Fruit fly (Drosophila melanogaster) whole organism, prepupa: Measurements from ENCODE around the gene CG34323.

Experiments used
- Blimp-1 ChIP-seq: fragments of 200-800 bp; sonication (Bioruptor generic); optimal IDR thresholded peaks from 3 replicates; lab custom pipeline; 2017; ENCODE audit warnings: missing biosample characterization, missing genetic modification characterization, mild to moderate bottlenecking, moderate library complexity, missing genetic modification reagents
- CG11762 ChIP-seq: fragments of 200-800 bp; sonication (Bioruptor generic); optimal IDR thresholded peaks from 3 replicates; lab custom pipeline; 2016; ENCODE audit warnings: missing biosample characterization, missing genetic modification characterization; ENCODE audit not compliant: insufficient read depth
- CG15336 ChIP-seq: fragments of 200-800 bp; sonication (Bioruptor generic); IDR thresholded peaks from 2 replicates; pipeline ENCODE4 v1.3.6; 2022; ENCODE audit warnings: missing biosample characterization, missing genetic modification characterization
- CG1621 ChIP-seq: fragments of 200-800 bp; sonication (Bioruptor generic); optimal IDR thresholded peaks from 3 replicates; lab custom pipeline; 2018; ENCODE audit warnings: missing biosample characterization, mild to moderate bottlenecking, missing genetic modification characterization
- CG16779 ChIP-seq: fragments of 200-800 bp; sonication (Bioruptor generic); optimal IDR thresholded peaks from 3 replicates; lab custom pipeline; 2017; ENCODE audit warnings: missing biosample characterization, mild to moderate bottlenecking, missing genetic modification characterization
- CG3032 ChIP-seq: fragments of 200-800 bp; optimal IDR thresholded peaks from 2 replicates; lab custom pipeline; 2019; ENCODE audit warnings: missing biosample characterization, mild to moderate bottlenecking, missing genetic modification characterization, moderate library complexity
- CG32006 ChIP-seq: fragments of 200-800 bp; sonication (Bioruptor generic); optimal IDR thresholded peaks from 3 replicates; lab custom pipeline; 2017; ENCODE audit warnings: missing biosample characterization, mild to moderate bottlenecking, missing genetic modification characterization
- CG3919 ChIP-seq: fragments of 200-800 bp; sonication (Bioruptor generic); optimal IDR thresholded peaks from 3 replicates; lab custom pipeline; 2016; ENCODE audit warnings: missing biosample characterization, missing genetic modification characterization
- CG4318 ChIP-seq: fragments of 200-800 bp; sonication (Bioruptor generic); optimal IDR thresholded peaks from 3 replicates; lab custom pipeline; 2017; ENCODE audit warnings: missing biosample characterization, mild to moderate bottlenecking, missing genetic modification characterization
- CG6163 ChIP-seq: fragments of 200-800 bp; sonication (Bioruptor generic); IDR thresholded peaks from 3 replicates; pipeline ENCODE4 v1.3.6; 2022; ENCODE audit warnings: missing biosample characterization, missing genetic modification characterization
- CG6792 ChIP-seq: fragments of 200-800 bp; sonication (Bioruptor generic); optimal IDR thresholded peaks from 3 replicates; lab custom pipeline; 2016; ENCODE audit warnings: missing biosample characterization, missing genetic modification characterization
- CG6808 ChIP-seq: fragments of 200-800 bp; sonication (Bioruptor generic); optimal IDR thresholded peaks from 3 replicates; lab custom pipeline; 2017; ENCODE audit warnings: missing biosample characterization, missing genetic modification characterization, mild to moderate bottlenecking, moderate library complexity, missing genetic modification reagents
- CG8319 ChIP-seq: fragments of 200-800 bp; sonication (Bioruptor generic); optimal IDR thresholded peaks from 3 replicates; lab custom pipeline; 2016; ENCODE audit warnings: missing biosample characterization, missing genetic modification characterization
- CG9139 ChIP-seq: fragments of 200-800 bp; sonication (Bioruptor generic); optimal IDR thresholded peaks from 3 replicates; lab custom pipeline; 2017; ENCODE audit warnings: missing biosample characterization, mild to moderate bottlenecking, missing genetic modification characterization
- Eip75B ChIP-seq: fragments of 200-800 bp; sonication (Bioruptor generic); optimal IDR thresholded peaks from 3 replicates; lab custom pipeline; 2016; ENCODE audit warnings: missing biosample characterization, missing genetic modification characterization
- Eip78C ChIP-seq: fragments of 200-800 bp; sonication (Bioruptor generic); peaks from one replicate; lab custom pipeline; 2016; ENCODE audit warnings: missing biosample characterization, missing genetic modification characterization
- Gug ChIP-seq: fragments of 200-800 bp; sonication (Bioruptor generic); IDR thresholded peaks from 2 replicates; pipeline ENCODE4 v1.3.6; 2022; ENCODE audit warnings: missing biosample characterization, missing genetic modification characterization
- Hr38 ChIP-seq: sonication (Bioruptor generic); optimal IDR thresholded peaks from 2 replicates; lab custom pipeline; 2016; ENCODE audit warnings: missing biosample characterization, missing genetic modification characterization
- Hr39 ChIP-seq: fragments of 200-800 bp; sonication (Bioruptor generic); optimal IDR thresholded peaks from 2 replicates; lab custom pipeline; 2016; ENCODE audit warnings: missing biosample characterization, missing genetic modification characterization
- Hr4 ChIP-seq: fragments of 200-800 bp; sonication (Bioruptor generic); optimal IDR thresholded peaks from 3 replicates; lab custom pipeline; 2016; ENCODE audit warnings: missing biosample characterization, missing genetic modification characterization
- Lpt ChIP-seq: fragments of 200-800 bp; sonication (Bioruptor generic); optimal IDR thresholded peaks from 3 replicates; lab custom pipeline; 2016; ENCODE audit warnings: missing biosample characterization, missing genetic modification characterization
- OdsH ChIP-seq: fragments of 200-800 bp; sonication (Bioruptor generic); optimal IDR thresholded peaks from 3 replicates; lab custom pipeline; 2016; ENCODE audit warnings: missing biosample characterization, missing genetic modification characterization
- Sox14 ChIP-seq: fragments of 200-800 bp; sonication (Bioruptor generic); optimal IDR thresholded peaks from 3 replicates; lab custom pipeline; 2016; ENCODE audit warnings: missing biosample characterization, missing genetic modification characterization
- achi ChIP-seq: fragments of 200-800 bp; sonication (Bioruptor generic); optimal IDR thresholded peaks from 3 replicates; lab custom pipeline; 2016; ENCODE audit warnings: missing biosample characterization, missing genetic modification characterization
- acj6 ChIP-seq: fragments of 200-800 bp; sonication (Bioruptor generic); optimal IDR thresholded peaks from 3 replicates; lab custom pipeline; 2016; ENCODE audit warnings: missing biosample characterization, missing genetic modification characterization
- dsx ChIP-seq: fragments of 200-800 bp; optimal IDR thresholded peaks from 3 replicates; lab custom pipeline; 2019; ENCODE audit warnings: missing biosample characterization, mild to moderate bottlenecking, missing genetic modification characterization, moderate library complexity; ENCODE audit not compliant: poor library complexity, severe bottlenecking
- eg ChIP-seq: fragments of 200-800 bp; sonication (Bioruptor generic); IDR thresholded peaks from 3 replicates; pipeline ENCODE4 v1.3.6; 2022; ENCODE audit warnings: missing biosample characterization, missing genetic modification characterization
- esn ChIP-seq: fragments of 200-800 bp; sonication (Bioruptor generic); optimal IDR thresholded peaks from 2 replicates; lab custom pipeline; 2016; ENCODE audit warnings: missing biosample characterization, mild to moderate bottlenecking, missing genetic modification characterization, moderate library complexity
- net ChIP-seq: fragments of 200-800 bp; sonication (Bioruptor generic); optimal IDR thresholded peaks from 3 replicates; lab custom pipeline; 2016; ENCODE audit warnings: missing biosample characterization, missing genetic modification characterization
- pdm3 ChIP-seq: fragments of 200-800 bp; sonication (Bioruptor generic); optimal IDR thresholded peaks from 3 replicates; lab custom pipeline; 2016; ENCODE audit warnings: missing biosample characterization, missing genetic modification characterization
- salr ChIP-seq, 2 experiments: fragments of 200-800 bp; sonication (Bioruptor generic); optimal IDR thresholded peaks; 3 replicates each; lab custom pipeline; 2016 to 2018; ENCODE audit warnings: missing biosample characterization in 2 of 2, missing genetic modification characterization in 2 of 2, mild to moderate bottlenecking in 1 of 2
- ss ChIP-seq, 2 experiments: fragments of 200-800 bp; sonication (Bioruptor generic); optimal IDR thresholded peaks; 2 replicates in 1 of 2; 3 replicates in 1 of 2; lab custom pipeline; 2017 to 2018; ENCODE audit warnings: mild to moderate bottlenecking in 2 of 2, missing biosample characterization in 2 of 2, missing genetic modification characterization in 2 of 2, moderate library complexity in 1 of 2
- svp ChIP-seq: fragments of 200-800 bp; sonication (Bioruptor generic); peaks from one replicate; lab custom pipeline; 2016; ENCODE audit warnings: missing biosample characterization, missing genetic modification characterization
- topi ChIP-seq: fragments of 200-800 bp; sonication (Bioruptor generic); optimal IDR thresholded peaks from 3 replicates; lab custom pipeline; 2016; ENCODE audit warnings: missing biosample characterization, missing genetic modification characterization
- vri ChIP-seq: fragments of 200-800 bp; sonication (Bioruptor generic); optimal IDR thresholded peaks from 3 replicates; lab custom pipeline; 2016; ENCODE audit warnings: missing biosample characterization, mild to moderate bottlenecking, missing genetic modification characterization

CG34323 gene

DNA sequence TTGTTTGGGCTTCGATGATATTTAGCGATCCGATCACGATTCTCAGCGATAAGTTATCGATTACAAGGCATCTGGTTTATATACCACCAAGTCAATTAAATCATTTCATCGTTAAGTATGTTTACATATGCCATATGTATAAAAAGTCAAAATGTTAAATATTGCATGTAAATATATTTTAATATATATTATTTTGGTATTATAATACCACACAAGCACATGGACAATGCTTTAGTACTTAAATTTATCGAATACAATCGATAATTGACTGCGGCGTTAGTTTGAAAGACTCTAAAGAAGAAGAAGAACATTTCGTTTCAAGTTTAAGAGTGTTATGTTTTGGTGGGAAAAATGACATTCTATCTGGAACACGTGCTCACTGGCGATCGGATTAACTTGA, at the start of gene CG34323:
Gene CG34323, plus strand, starts transcription at position 301 of the 400 bp plus-strand sequence.
- TF ChIP-seq Eip75B (GFP tag; lab: Kevin White, UChicago), result no peak
- TF ChIP-seq CG3032 (tag; lab: Kevin White, UChicago), result no peak
- TF ChIP-seq Hr38 (GFP tag; lab: Kevin White, UChicago), result no peak
- no peak for TF ChIP-seq CG16779
- TF ChIP-seq CG6163 (GFP tag; lab: Robert Waterston, UW), result no peak
- no peak for TF ChIP-seq Hr4 (GFP tag; lab: Kevin White, UChicago)
- no peak for TF ChIP-seq CG8319 (GFP tag; lab: Kevin White, UChicago)
- no peak for TF ChIP-seq Gug
- TF ChIP-seq OdsH (GFP tag; lab: Kevin White, UChicago), result no peak
- no peak for TF ChIP-seq CG32006 (GFP tag; lab: Kevin White, UChicago)
- TF ChIP-seq CG3919, result no peak
- TF ChIP-seq CG11762 (GFP tag; lab: Kevin White, UChicago), result no peak
- no peak for TF ChIP-seq acj6 (GFP tag; lab: Kevin White, UChicago)
- no peak for TF ChIP-seq net
- TF ChIP-seq salr (GFP tag; optimal IDR thresholded peaks at IDR 0.05; lab: Kevin White, UChicago), result no peak
- no peak for TF ChIP-seq CG9139 (GFP tag; lab: Kevin White, UChicago)
- no peak for TF ChIP-seq Blimp-1 (GFP tag; lab: Kevin White, UChicago)
- TF ChIP-seq CG6792 (GFP tag; lab: Kevin White, UChicago), result no peak
- TF ChIP-seq topi (GFP tag; lab: Kevin White, UChicago), result no peak
- no peak for TF ChIP-seq CG4318
- TF ChIP-seq, all 60 proteins: peak for 0

DNA sequence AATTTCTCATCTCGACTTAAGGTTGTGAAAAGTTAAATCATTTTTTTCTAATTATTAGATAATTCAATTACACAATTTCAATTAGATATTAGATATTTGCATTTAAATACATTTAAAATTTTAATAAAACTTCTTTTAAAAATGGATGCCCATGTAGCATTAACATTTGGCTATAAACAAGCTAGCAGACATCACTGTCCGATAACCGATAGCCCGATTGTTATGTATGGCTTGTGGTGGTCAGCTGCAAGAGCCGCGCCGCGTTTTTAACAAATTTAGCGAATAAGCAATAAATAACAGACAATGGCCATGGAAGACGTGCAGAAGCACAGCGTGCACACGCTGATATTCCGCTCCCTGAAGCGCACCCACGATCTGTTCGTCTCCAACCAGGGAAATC, 49.4 kb upstream of the CG34323 start, which contains the start of gene Tango4:
Gene Tango4, plus strand, starts transcription at position 212 of the 400 bp plus-strand sequence.
- peak; percentile 29 for TF ChIP-seq svp (GFP tag; lab: Kevin White, UChicago)
- TF ChIP-seq esn, result no peak

DNA sequence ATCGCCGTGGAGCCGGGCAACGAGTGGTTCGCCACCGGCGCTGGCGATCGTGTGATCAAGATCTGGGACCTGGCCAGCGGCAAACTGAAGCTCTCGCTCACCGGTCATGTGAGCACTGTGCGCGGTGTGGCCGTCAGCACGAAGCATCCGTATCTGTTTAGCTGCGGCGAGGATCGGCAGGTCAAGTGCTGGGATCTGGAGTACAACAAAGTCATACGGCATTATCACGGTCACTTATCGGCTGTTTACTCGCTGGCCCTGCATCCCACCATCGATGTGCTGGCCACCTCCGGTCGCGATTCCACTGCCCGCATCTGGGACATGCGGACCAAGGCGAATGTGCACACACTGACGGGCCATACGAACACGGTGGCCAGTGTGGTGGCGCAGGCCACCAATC, 48.5 kb upstream of the CG34323 start:
- no peak for TF ChIP-seq CG6792 (GFP tag; lab: Kevin White, UChicago)
- peak; percentile 90 for TF ChIP-seq svp (GFP tag; lab: Kevin White, UChicago)
- no peak for TF ChIP-seq dsx (GFP tag; lab: Kevin White, UChicago)
- TF ChIP-seq, all 60 proteins: peak for 1

DNA sequence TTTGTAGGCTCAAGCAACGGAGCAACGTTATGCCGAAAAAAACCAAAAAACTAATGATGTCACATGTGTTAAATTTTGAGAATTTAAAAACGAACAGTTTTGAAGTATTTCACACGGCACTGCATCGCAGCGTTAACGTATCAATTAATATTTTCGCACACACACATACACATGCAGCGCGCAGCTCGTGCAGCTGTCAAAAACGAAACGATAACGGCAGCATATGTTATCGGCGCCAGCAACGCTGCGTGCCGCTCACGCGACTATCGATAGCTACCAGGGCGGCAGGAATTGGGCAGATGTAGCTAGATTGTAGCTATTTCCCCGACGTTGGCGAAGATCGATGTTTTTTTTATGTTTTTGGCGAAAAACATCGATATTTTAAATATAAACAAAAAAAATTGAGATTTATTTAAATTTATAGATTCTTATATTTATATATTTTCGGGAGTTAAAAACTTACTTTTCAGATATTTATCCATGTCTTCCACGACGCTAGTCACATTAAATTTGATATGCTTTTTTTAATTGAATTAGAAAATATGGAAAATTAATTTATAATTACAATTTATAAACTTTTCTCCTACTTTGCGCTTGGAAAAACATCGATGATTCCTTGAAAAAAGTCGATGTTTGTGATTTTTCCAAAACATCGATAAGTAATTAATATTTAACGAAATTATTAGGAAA, 41.3 kb upstream of the CG34323 start, which contains the start of gene Usp7:
Gene Usp7, minus strand, starts transcription at position 208 of the 690 bp plus-strand sequence.
- no peak for TF ChIP-seq pdm3
- TF ChIP-seq CG1621 (tag; lab: Kevin White, UChicago), result no peak
- no peak for TF ChIP-seq Sox14 (GFP tag; lab: Kevin White, UChicago)
- TF ChIP-seq CG3032 (tag; lab: Kevin White, UChicago), result peak; percentile 25
- no peak for TF ChIP-seq Hr39 (GFP tag; lab: Kevin White, UChicago)
- no peak for TF ChIP-seq Lpt (GFP tag; lab: Kevin White, UChicago)
- 0 out of 3 replicates have a peak, but pooled peaks have one; percentile 36 for TF ChIP-seq eg (GFP tag; lab: Robert Waterston, UW)
- TF ChIP-seq Eip78C, result peak; percentile 67
- no peak for TF ChIP-seq vri
- peak in 1 of 2 experiments; percentile 47 for TF ChIP-seq ss (GFP tag; optimal IDR thresholded peaks at IDR 0.05; lab: Kevin White, UChicago)
- TF ChIP-seq achi, result peak; percentile 97
- TF ChIP-seq CG6808 (GFP tag; lab: Kevin White, UChicago), result no peak
- TF ChIP-seq CG15336, result 0 out of 2 replicates have a peak, but pooled peaks have one; percentile 33
- TF ChIP-seq, all 60 proteins: peak for 6
